Fruit fly (Drosophila melanogaster): ENCODE data around the gene hid.

The hid gene

DNA sequence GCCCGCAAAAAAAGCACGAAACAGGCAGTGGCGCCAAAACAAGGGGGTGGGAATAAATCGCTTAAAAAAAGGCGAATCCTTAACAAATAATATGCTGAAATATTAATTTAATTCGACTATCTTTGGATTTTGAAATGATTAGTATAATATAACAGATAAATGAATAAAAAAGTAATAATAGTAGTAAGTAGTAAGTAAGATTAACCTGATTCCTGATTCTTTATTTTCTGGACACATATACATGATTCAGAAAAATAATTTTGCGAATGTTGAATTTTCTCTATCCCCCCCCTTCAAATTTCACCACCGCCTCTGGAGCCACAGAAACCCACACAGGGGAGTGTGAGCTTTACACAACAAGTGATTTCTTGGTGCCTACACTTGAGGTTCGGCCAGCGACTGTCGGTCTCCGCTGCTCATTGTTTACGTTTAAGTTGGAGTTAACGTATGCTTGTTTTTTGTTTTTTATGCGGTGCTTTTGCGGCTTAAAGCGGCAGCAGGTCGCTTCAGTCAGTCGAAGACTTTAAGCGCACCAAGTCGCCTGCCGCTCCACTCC lies 36.9 kb downstream of the hid start, which contains the start of gene CG7330 (continued):
- TF ChIP-seq Camta (GFP tag; optimal IDR thresholded peaks at IDR 0.05) = peak; percentile 38
- TF ChIP-seq lilli (GFP tag; optimal IDR thresholded peaks at IDR 0.05) = peak; percentile 82
- TF ChIP-seq ems (GFP tag; optimal IDR thresholded peaks at IDR 0.05) = peak; percentile 60
- peak; percentile 61 for TF ChIP-seq CG10274 (GFP tag; optimal IDR thresholded peaks at IDR 0.05)
- TF ChIP-seq Mes4 (GFP tag; optimal IDR thresholded peaks at IDR 0.05) = no peak
- TF ChIP-seq CG11247 (GFP tag; IDR thresholded peaks at IDR 0.05) = peak; percentile 77
- TF ChIP-seq CG6272 (GFP tag; IDR thresholded peaks at IDR 0.05) = peak; percentile 75
- TF ChIP-seq lov (optimal IDR thresholded peaks at IDR 0.05) = no peak
- no peak for TF ChIP-seq lov (GFP tag; IDR thresholded peaks at IDR 0.05)
- no peak for TF ChIP-seq CG14860 (GFP tag; IDR thresholded peaks at IDR 0.05; ENCODE audit: partially characterized antibody)
- TF ChIP-seq sens-2 (GFP tag; IDR thresholded peaks at IDR 0.05) = peak; percentile 24; the same call in 1 of the 2 replicates
- peak; percentile 46; the same call in 1 of the 2 replicates for TF ChIP-seq MBD-R2 (GFP tag; IDR thresholded peaks at IDR 0.05)

DNA sequence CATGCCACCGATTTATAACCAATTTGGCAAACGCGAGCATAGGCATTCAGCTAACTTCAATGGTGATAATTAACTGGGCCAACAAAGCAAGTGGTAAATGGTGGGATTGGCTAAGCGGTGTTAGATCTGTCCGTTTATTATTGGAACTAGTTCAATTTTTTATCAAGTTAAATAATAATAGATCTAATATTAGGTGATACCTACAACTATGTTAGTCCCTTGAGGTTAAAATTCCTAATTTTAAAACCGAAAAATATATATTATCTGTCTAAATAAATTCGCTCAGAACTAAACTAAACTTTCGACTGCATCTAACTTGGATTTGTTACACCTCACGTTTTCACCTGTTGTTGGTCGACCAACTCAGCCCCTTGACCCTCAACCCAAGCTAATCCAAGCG lies 37.8 kb downstream of the hid start:
- TF ChIP-seq CG15514 (GFP tag; optimal IDR thresholded peaks at IDR 0.05) (peak; percentile 93), Med (GFP tag) (peak; percentile 22), Ets65A (GFP tag) (peak; percentile 49), Trl (optimal IDR thresholded peaks at IDR 0.05) (no peak), Trl (GFP tag; optimal IDR thresholded peaks at IDR 0.05) (no peak), Bgb (GFP tag; IDR thresholded peaks at IDR 0.05; ENCODE audit: partially characterized antibody) (no peak)

DNA sequence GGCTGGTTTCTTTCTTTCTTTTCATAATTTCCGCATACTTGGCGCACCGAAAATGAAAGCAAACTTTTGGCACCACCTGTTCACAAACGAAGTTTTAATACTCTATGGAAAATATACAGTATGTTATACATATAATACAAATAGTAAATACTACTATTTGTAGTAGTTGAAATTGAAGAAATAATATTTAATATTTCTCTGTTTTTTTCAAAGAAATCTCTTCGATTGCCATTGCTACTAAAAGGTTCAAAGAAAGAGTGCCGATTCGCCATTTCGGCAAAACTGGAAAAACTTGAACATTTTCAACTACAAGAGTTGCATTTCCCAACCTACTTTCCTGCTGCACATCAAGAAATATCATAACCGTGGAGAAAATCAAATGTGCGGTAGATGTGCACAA lies 38.6 kb downstream of the hid start:
- TF ChIP-seq CG7928 (GFP tag; optimal IDR thresholded peaks at IDR 0.05) = no peak
- TF ChIP-seq ems (GFP tag; optimal IDR thresholded peaks at IDR 0.05) = no peak
- TF ChIP-seq Drgx (GFP tag; IDR thresholded peaks at IDR 0.05) = peak; percentile 53
- no peak for TF ChIP-seq Doc2 (GFP tag; IDR thresholded peaks at IDR 0.05)
- TF ChIP-seq CG11456 (GFP tag; IDR thresholded peaks at IDR 0.05) = no peak
- TF ChIP-seq chm (GFP tag; IDR thresholded peaks at IDR 0.05) = no peak
- no peak for TF ChIP-seq hkb (optimal IDR thresholded peaks at IDR 0.05)
- no peak for TF ChIP-seq hkb (GFP tag; IDR thresholded peaks at IDR 0.05)

DNA sequence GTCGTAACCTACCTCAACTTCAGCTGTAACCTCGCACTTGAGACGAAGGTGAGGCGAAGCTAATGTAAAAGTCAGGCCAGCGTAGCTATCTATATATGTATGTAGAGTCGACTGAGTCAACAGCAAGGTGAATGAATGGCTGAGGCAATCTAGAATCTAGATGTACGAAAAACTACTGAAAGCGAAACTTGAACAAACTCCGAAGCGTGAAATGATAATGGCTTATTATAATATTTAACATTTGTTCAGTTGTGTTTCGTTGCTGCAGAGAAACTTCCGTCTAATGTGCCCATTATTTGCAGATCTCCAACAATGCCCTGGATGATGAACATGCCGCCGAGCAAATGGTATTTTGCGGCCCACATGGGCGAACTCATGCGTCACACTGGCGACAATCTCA lies 40.8 kb downstream of the hid start:
- TF ChIP-seq zen2 (GFP tag; IDR thresholded peaks at IDR 0.05; ENCODE audit: partially characterized antibody) (no peak), CG2889 (GFP tag; IDR thresholded peaks at IDR 0.05) (no peak), CG11695 (GFP tag; IDR thresholded peaks at IDR 0.05) (no peak), NC2β (GFP tag; optimal IDR thresholded peaks at IDR 0.05) (no peak), hth (optimal IDR thresholded peaks at IDR 0.05) (no peak), Dbx (GFP tag; IDR thresholded peaks at IDR 0.05) (no peak), chm (GFP tag; IDR thresholded peaks at IDR 0.05) (no peak), gt (GFP tag; IDR thresholded peaks at IDR 0.05) (no peak), CG17328 (GFP tag; IDR thresholded peaks at IDR 0.05) (no peak), sens (GFP tag) (peak; percentile 54), fd102C (GFP tag; optimal IDR thresholded peaks at IDR 0.05) (no peak), BtbVII (GFP tag; optimal IDR thresholded peaks at IDR 0.05) (no peak), CG34422 (GFP tag; IDR thresholded peaks at IDR 0.05) (no peak), CG3281 (GFP tag; optimal IDR thresholded peaks at IDR 0.05) (peak; percentile 32), B-H2 (GFP tag; optimal IDR thresholded peaks at IDR 0.05) (no peak), CG4424 (GFP tag; optimal IDR thresholded peaks at IDR 0.05) (no peak), dm (GFP tag; optimal IDR thresholded peaks at IDR 0.05) (no peak), CG10462 (GFP tag; optimal IDR thresholded peaks at IDR 0.05) (no peak), CG8388 (GFP tag; optimal IDR thresholded peaks at IDR 0.05) (no peak), CG1647 (GFP tag; optimal IDR thresholded peaks at IDR 0.05) (no peak), CG7556 (GFP tag; optimal IDR thresholded peaks at IDR 0.05) (no peak), Rx (GFP tag; IDR thresholded peaks at IDR 0.05) (no peak), sob (GFP tag; IDR thresholded peaks at IDR 0.05) (peak; percentile 15; the same call in 1 of the 2 replicates), CG17912 (GFP tag; optimal IDR thresholded peaks at IDR 0.05) (no peak), bcd (GFP tag; optimal IDR thresholded peaks at IDR 0.05) (peak; percentile 4), pfk (GFP tag; optimal IDR thresholded peaks at IDR 0.05) (no peak)

Measured in whole organism, embryonic.